Fruit fly (Drosophila melanogaster) whole organism, embryonic: Measurements from ENCODE around the gene CG9518.
A peak's percentile ranks its signal among the peaks of the same experiment; 100 is the strongest.

Experiments
- BtbVII ChIP-seq: fragments of 200-800 bp; sonication (Bioruptor generic); optimal IDR thresholded peaks from 3 replicates; lab custom pipeline; 2017; ENCODE audit warnings: missing biosample characterization, mild to moderate bottlenecking, missing genetic modification characterization
- CG10431 ChIP-seq: fragments of 200-800 bp; sonication (Bioruptor generic); optimal IDR thresholded peaks from 3 replicates; lab custom pipeline; 2018; ENCODE audit warnings: missing biosample characterization, mild to moderate bottlenecking, missing genetic modification characterization
- CG11398 ChIP-seq: fragments of 200-800 bp; sonication (Bioruptor generic); optimal IDR thresholded peaks from 2 replicates; lab custom pipeline; 2016; ENCODE audit warnings: missing biosample characterization, missing genetic modification characterization
- CG11456 ChIP-seq: fragments of 200-800 bp; sonication (Bioruptor generic); IDR thresholded peaks from 3 replicates; pipeline ENCODE4 v1.3.6; 2022; ENCODE audit warnings: missing biosample characterization, missing genetic modification characterization
- CG12299 ChIP-seq: fragments of 200-800 bp; sonication (Bioruptor generic); optimal IDR thresholded peaks from 2 replicates; lab custom pipeline; 2018; ENCODE audit warnings: missing biosample characterization, mild to moderate bottlenecking, missing genetic modification characterization
- CG13287 ChIP-seq: fragments of 200-800 bp; sonication (Bioruptor generic); IDR thresholded peaks from 2 replicates; pipeline ENCODE4 v1.3.6; 2022; ENCODE audit warnings: missing biosample characterization, missing genetic modification characterization; ENCODE audit not compliant: partially characterized antibody
- CG13424 ChIP-seq: fragments of 200-800 bp; sonication (Bioruptor generic); optimal IDR thresholded peaks from 2 replicates; lab custom pipeline; 2019; ENCODE audit warnings: missing biosample characterization, mild to moderate bottlenecking, missing genetic modification characterization, moderate library complexity
- CG13894 ChIP-seq: fragments of 200-800 bp; sonication (Bioruptor generic); optimal IDR thresholded peaks from 3 replicates; lab custom pipeline; 2018; ENCODE audit warnings: missing biosample characterization, mild to moderate bottlenecking, missing genetic modification characterization, moderate library complexity
- CG1647 ChIP-seq: fragments of 200-800 bp; sonication (Bioruptor generic); optimal IDR thresholded peaks from 3 replicates; lab custom pipeline; 2016; ENCODE audit warnings: missing biosample characterization, missing genetic modification characterization
- CG16815 ChIP-seq: fragments of 200-800 bp; sonication (Bioruptor generic); optimal IDR thresholded peaks from 3 replicates; lab custom pipeline; 2017; ENCODE audit warnings: missing biosample characterization, mild to moderate bottlenecking, missing genetic modification characterization
- CG18619 ChIP-seq: fragments of 200-800 bp; sonication (Bioruptor generic); optimal IDR thresholded peaks from 3 replicates; lab custom pipeline; 2017; ENCODE audit warnings: missing biosample characterization, mild to moderate bottlenecking, missing genetic modification characterization
- CG2116 ChIP-seq: fragments of 200-800 bp; sonication (Bioruptor generic); optimal IDR thresholded peaks from 3 replicates; lab custom pipeline; 2018; ENCODE audit warnings: missing biosample characterization, mild to moderate bottlenecking, missing genetic modification characterization
- CG2199 ChIP-seq: fragments of 200-800 bp; sonication (Bioruptor generic); IDR thresholded peaks from 3 replicates; pipeline ENCODE4 v1.3.6; 2022; ENCODE audit warnings: missing biosample characterization, missing genetic modification characterization
- CG4282 ChIP-seq: fragments of 200-800 bp; sonication (Bioruptor generic); optimal IDR thresholded peaks from 2 replicates; lab custom pipeline; 2016; ENCODE audit warnings: missing biosample characterization, missing genetic modification characterization
- CG4328 ChIP-seq: fragments of 200-800 bp; sonication (Bioruptor generic); optimal IDR thresholded peaks from 3 replicates; lab custom pipeline; 2017; ENCODE audit warnings: missing biosample characterization, missing genetic modification reagents, missing genetic modification characterization
- CG7372 ChIP-seq: fragments of 200-800 bp; sonication (Bioruptor generic); IDR thresholded peaks from 2 replicates; pipeline ENCODE4 v1.3.6; 2022; ENCODE audit warnings: missing biosample characterization, missing genetic modification characterization
- CG8388 ChIP-seq: fragments of 200-800 bp; sonication (Bioruptor generic); optimal IDR thresholded peaks from 2 replicates; lab custom pipeline; 2019; ENCODE audit warnings: missing biosample characterization, mild to moderate bottlenecking, missing genetic modification characterization, moderate library complexity
- CG9797 ChIP-seq: fragments of 200-800 bp; sonication (Bioruptor generic); optimal IDR thresholded peaks from 3 replicates; lab custom pipeline; 2018; ENCODE audit warnings: missing biosample characterization, mild to moderate bottlenecking, missing genetic modification characterization
- CHES-1-like ChIP-seq: fragments of 200-800 bp; sonication (Bioruptor generic); optimal IDR thresholded peaks from 2 replicates; lab custom pipeline; 2016; ENCODE audit warnings: missing biosample characterization, missing genetic modification characterization
- Dbx ChIP-seq: fragments of 200-800 bp; sonication (Bioruptor generic); IDR thresholded peaks from 3 replicates; pipeline ENCODE4 v1.3.6; 2022; ENCODE audit warnings: missing biosample characterization, missing genetic modification characterization
- Dip3 ChIP-seq: fragments of 200-800 bp; sonication (Bioruptor generic); optimal IDR thresholded peaks from 3 replicates; lab custom pipeline; 2016; ENCODE audit warnings: missing biosample characterization, missing genetic modification characterization
- Dll ChIP-seq: fragments of 200-800 bp; sonication (Bioruptor generic); IDR thresholded peaks from 4 replicates; pipeline ENCODE4 v1.3.6; 2022; ENCODE audit warnings: missing biosample characterization, missing genetic modification characterization; ENCODE audit not compliant: partially characterized antibody
- Doc2 ChIP-seq: fragments of 200-800 bp; sonication (Bioruptor generic); IDR thresholded peaks from 2 replicates; pipeline ENCODE4 v1.3.6; 2022; ENCODE audit warnings: missing biosample characterization, missing genetic modification characterization
- H2.0 ChIP-seq: fragments of 200-800 bp; sonication (Bioruptor generic); IDR thresholded peaks from 2 replicates; pipeline ENCODE4 v1.3.6; 2022; ENCODE audit warnings: missing biosample characterization, missing genetic modification characterization
- HHEX ChIP-seq: fragments of 200-800 bp; sonication (Bioruptor generic); optimal IDR thresholded peaks from 3 replicates; lab custom pipeline; 2017; ENCODE audit warnings: missing biosample characterization, mild to moderate bottlenecking, missing genetic modification characterization, missing genetic modification reagents
- HLH3B ChIP-seq: fragments of 200-800 bp; sonication (Bioruptor generic); IDR thresholded peaks from 2 replicates; pipeline ENCODE4 v1.3.6; 2022; ENCODE audit warnings: missing biosample characterization, missing genetic modification characterization
- HLH54F ChIP-seq: fragments of 200-800 bp; sonication (Bioruptor generic); optimal IDR thresholded peaks from 3 replicates; lab custom pipeline; 2016; ENCODE audit warnings: missing biosample characterization, missing genetic modification characterization
- Max ChIP-seq: fragments of 200-800 bp; sonication (Bioruptor generic); optimal IDR thresholded peaks from 2 replicates; lab custom pipeline; 2016; ENCODE audit warnings: missing biosample characterization, mild to moderate bottlenecking, missing genetic modification characterization
- Mes4 ChIP-seq: fragments of 200-800 bp; sonication (Bioruptor generic); optimal IDR thresholded peaks from 2 replicates; lab custom pipeline; 2016; ENCODE audit warnings: missing biosample characterization, missing genetic modification characterization
- NfI ChIP-seq: fragments of 200-800 bp; sonication (Bioruptor generic); optimal IDR thresholded peaks from 3 replicates; lab custom pipeline; 2018; ENCODE audit warnings: missing biosample characterization, mild to moderate bottlenecking, missing genetic modification characterization, moderate library complexity
- Optix ChIP-seq: fragments of 200-800 bp; sonication (Bioruptor generic); IDR thresholded peaks from 3 replicates; pipeline ENCODE4 v1.3.6; 2022; ENCODE audit warnings: missing biosample characterization, missing genetic modification characterization
- Ravus ChIP-seq: fragments of 200-800 bp; sonication (Bioruptor generic); IDR thresholded peaks from 2 replicates; pipeline ENCODE4 v1.3.6; 2022; ENCODE audit warnings: missing biosample characterization, missing genetic modification characterization
- Sox100B ChIP-seq: fragments of 200-800 bp; sonication (Bioruptor generic); optimal IDR thresholded peaks from 3 replicates; lab custom pipeline; 2018; ENCODE audit warnings: missing biosample characterization, mild to moderate bottlenecking, missing genetic modification characterization
- Sox102F ChIP-seq: fragments of 200-800 bp; sonication (Bioruptor generic); optimal IDR thresholded peaks from 2 replicates; lab custom pipeline; 2018; ENCODE audit warnings: missing biosample characterization, mild to moderate bottlenecking, missing genetic modification characterization, moderate library complexity
- abd-A ChIP-seq: fragments of 200-800 bp; sonication (Bioruptor generic); optimal IDR thresholded peaks from 3 replicates; lab custom pipeline; 2019; ENCODE audit warnings: missing biosample characterization, mild to moderate bottlenecking, missing genetic modification characterization, moderate library complexity
- caup ChIP-seq: fragments of 200-800 bp; sonication (Bioruptor generic); optimal IDR thresholded peaks from 3 replicates; lab custom pipeline; 2017; ENCODE audit warnings: missing biosample characterization, mild to moderate bottlenecking, missing genetic modification characterization, moderate library complexity; ENCODE audit not compliant: severe bottlenecking
- chinmo ChIP-seq: fragments of 200-800 bp; sonication (Bioruptor generic); IDR thresholded peaks from 4 replicates; pipeline ENCODE4 v1.3.6; 2022; ENCODE audit warnings: missing biosample characterization, missing genetic modification characterization; ENCODE audit not compliant: partially characterized antibody
- danr ChIP-seq: fragments of 200-800 bp; sonication (Bioruptor generic); IDR thresholded peaks from 2 replicates; pipeline ENCODE4 v1.3.6; 2022; ENCODE audit warnings: missing biosample characterization, missing genetic modification characterization
- dpn ChIP-seq, 2 experiments: fragments of 200-800 bp; sonication (Bioruptor generic); optimal IDR thresholded peaks; 3 replicates each; lab custom pipeline; 2016; ENCODE audit warnings: missing biosample characterization in 2 of 2, missing genetic modification characterization in 2 of 2
- esg ChIP-seq: fragments of 200-800 bp; sonication (Bioruptor generic); conservative IDR thresholded peaks from 2 replicates; pipeline ENCODE4 v1.3.6; 2022; ENCODE audit warnings: missing biosample characterization, missing genetic modification characterization
- gcm2 ChIP-seq: fragments of 200-800 bp; sonication (Bioruptor generic); optimal IDR thresholded peaks from 2 replicates; lab custom pipeline; 2016; ENCODE audit warnings: missing biosample characterization, missing genetic modification characterization
- grau ChIP-seq: fragments of 200-800 bp; optimal IDR thresholded peaks from 3 replicates; lab custom pipeline; 2019; ENCODE audit warnings: missing biosample characterization, mild to moderate bottlenecking, missing genetic modification characterization, moderate library complexity
- jing ChIP-seq: fragments of 200-800 bp; sonication (Bioruptor generic); optimal IDR thresholded peaks from 2 replicates; lab custom pipeline; 2018; ENCODE audit warnings: missing biosample characterization, mild to moderate bottlenecking, missing genetic modification characterization
- kay ChIP-seq: fragments of 200-800 bp; sonication (Bioruptor generic); optimal IDR thresholded peaks from 2 replicates; lab custom pipeline; 2016; ENCODE audit warnings: missing biosample characterization, missing genetic modification characterization
- lmd ChIP-seq: fragments of 200-800 bp; sonication (Bioruptor generic); IDR thresholded peaks from 2 replicates; pipeline ENCODE4 v1.3.6; 2022; ENCODE audit warnings: missing biosample characterization, missing genetic modification characterization
- nerfin-2 ChIP-seq: fragments of 200-800 bp; sonication (Bioruptor generic); IDR thresholded peaks from 2 replicates; pipeline ENCODE4 v1.3.6; 2022; ENCODE audit warnings: missing biosample characterization, missing genetic modification characterization; ENCODE audit not compliant: partially characterized antibody
- onecut ChIP-seq: fragments of 200-800 bp; sonication (Bioruptor generic); IDR thresholded peaks from 2 replicates; pipeline ENCODE4 v1.3.6; 2022; ENCODE audit warnings: missing biosample characterization, missing genetic modification characterization
- seq ChIP-seq: fragments of 200-800 bp; sonication (Bioruptor generic); IDR thresholded peaks from 2 replicates; pipeline ENCODE4 v1.3.6; 2022; ENCODE audit warnings: missing biosample characterization, missing genetic modification characterization
- wor ChIP-seq: fragments of 200-800 bp; sonication (Bioruptor generic); IDR thresholded peaks from 2 replicates; pipeline ENCODE4 v1.3.6; 2022; ENCODE audit warnings: missing biosample characterization, missing genetic modification characterization
- zf30C ChIP-seq: fragments of 200-800 bp; sonication (Bioruptor generic); optimal IDR thresholded peaks from 3 replicates; lab custom pipeline; 2018; ENCODE audit warnings: missing biosample characterization, mild to moderate bottlenecking, missing genetic modification characterization

CG9518 gene

DNA sequence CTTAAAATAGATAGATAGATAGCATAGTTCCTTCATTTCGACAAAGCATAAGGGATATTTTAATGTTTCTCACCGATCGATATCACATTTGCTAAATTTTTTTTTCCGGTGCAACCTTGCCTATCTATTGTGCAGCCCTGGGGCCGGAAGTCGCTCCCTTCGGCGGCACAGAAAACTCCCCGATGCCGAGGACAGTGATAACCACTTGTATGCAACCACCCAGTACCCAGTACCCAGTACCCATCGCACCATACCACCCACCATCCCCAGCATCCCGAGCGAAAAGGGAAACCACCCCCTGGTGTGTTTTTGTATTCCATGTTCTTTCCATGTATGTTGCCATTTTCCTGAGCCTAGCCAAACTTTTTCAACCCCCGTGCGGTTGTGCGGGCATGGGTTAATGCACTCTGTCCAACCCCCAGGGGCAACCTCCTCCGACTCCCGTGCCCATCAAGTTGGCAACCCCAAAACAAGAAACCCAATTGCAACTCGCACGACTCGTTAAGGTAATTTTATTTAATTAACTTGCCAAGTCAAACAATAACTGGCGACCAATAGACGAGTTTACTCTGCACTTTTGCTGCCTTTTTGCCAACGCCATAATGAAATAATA lies 29.0 kb downstream of the CG9518 start:
- TF ChIP-seq nerfin-2 (GFP tag; lab: Robert Waterston, UW) (no peak), danr (GFP tag; lab: Robert Waterston, UW) (no peak), HLH54F (no peak), abd-A (tag; lab: Kevin White, UChicago) (no peak), Sox102F (GFP tag; lab: Kevin White, UChicago) (peak; percentile 21), CG2116 (GFP tag; lab: Kevin White, UChicago) (peak; percentile 8), BtbVII (GFP tag; lab: Kevin White, UChicago) (no peak), onecut (GFP tag; lab: Robert Waterston, UW) (peak; percentile 44), CG7372 (GFP tag; lab: Robert Waterston, UW) (no peak), H2.0 (GFP tag; lab: Robert Waterston, UW) (0 out of 2 replicates have a peak, but pooled peaks have one; percentile 20), Ravus (GFP tag; lab: Robert Waterston, UW) (no peak), Dbx (0 out of 3 replicates have a peak, but pooled peaks have one; percentile 21), CG12299 (no peak), dpn (GFP tag; optimal IDR thresholded peaks at IDR 0.05; lab: Kevin White, UChicago) (peak in 1 of 2 experiments; percentile 2), CG13424 (tag; lab: Kevin White, UChicago) (peak; percentile 7), CG11398 (GFP tag; lab: Kevin White, UChicago) (no peak), seq (peak; percentile 62; the same call in 1 of the 2 replicates), HLH3B (GFP tag; lab: Robert Waterston, UW) (peak; percentile 34; the same call in 1 of the 2 replicates), esg (GFP tag; lab: Robert Waterston, UW) (no peak), chinmo (0 out of 4 replicates have a peak, but pooled peaks have one; percentile 30), wor (no peak), CG18619 (GFP tag; lab: Kevin White, UChicago) (no peak), CG13894 (no peak), grau (tag; lab: Kevin White, UChicago) (no peak), CG11456 (no peak), CG1647 (no peak), gcm2 (GFP tag; lab: Kevin White, UChicago) (no peak), NfI (GFP tag; lab: Kevin White, UChicago) (no peak), CG4282 (GFP tag; lab: Kevin White, UChicago) (no peak), Mes4 (GFP tag; lab: Kevin White, UChicago) (no peak), Dip3 (no peak), Doc2 (GFP tag; lab: Robert Waterston, UW) (no peak), CG9797 (GFP tag; lab: Kevin White, UChicago) (no peak), caup (GFP tag; lab: Kevin White, UChicago) (peak; percentile 1), HHEX (GFP tag; lab: Kevin White, UChicago) (no peak), CG4328 (GFP tag; lab: Kevin White, UChicago) (no peak), kay (GFP tag; lab: Kevin White, UChicago) (no peak), zf30C (GFP tag; lab: Kevin White, UChicago) (peak; percentile 40), CG10431 (GFP tag; lab: Kevin White, UChicago) (peak; percentile 100), jing (GFP tag; lab: Kevin White, UChicago) (no peak), Dll (GFP tag; lab: Robert Waterston, UW) (no peak), Optix (GFP tag; lab: Robert Waterston, UW) (0 out of 3 replicates have a peak, but pooled peaks have one; percentile 28), CG2199 (GFP tag; lab: Robert Waterston, UW) (0 out of 3 replicates have a peak, but pooled peaks have one; percentile 43), CHES-1-like (GFP tag; lab: Kevin White, UChicago) (no peak), lmd (GFP tag; lab: Robert Waterston, UW) (no peak), CG16815 (GFP tag; lab: Kevin White, UChicago) (no peak), Max (no peak), CG13287 (GFP tag; lab: Robert Waterston, UW) (no peak), Sox100B (no peak), CG8388 (peak; percentile 42)
